Worm (Caenorhabditis elegans) whole organism, L3 larva: ENCODE data around the gene sra-10.

Source experiments
- aly-2 ChIP-seq: fragments of 150-350 bp; optimal IDR thresholded peaks from 2 replicates; lab custom pipeline; 2014; ENCODE audit warnings: missing biosample characterization, missing genetic modification characterization
- ama-1 ChIP-seq: fragments of 150-350 bp; optimal IDR thresholded peaks from 2 replicates; lab custom pipeline; 2018
- ceh-28 ChIP-seq: fragments of 150-350 bp; optimal IDR thresholded peaks from 2 replicates; lab custom pipeline; 2014; ENCODE audit warnings: missing biosample characterization, missing genetic modification reagents, missing genetic modification characterization
- ceh-82 ChIP-seq: fragments of 150-350 bp; optimal IDR thresholded peaks from 2 replicates; lab custom pipeline; 2014; ENCODE audit warnings: missing biosample characterization, missing genetic modification characterization
- ceh-9 ChIP-seq: sonication (generic microtip); optimal IDR thresholded peaks from 2 replicates; lab custom pipeline; 2018; ENCODE audit warnings: missing biosample characterization, missing genetic modification characterization
- nhr-11 ChIP-seq: fragments of 150-350 bp; optimal IDR thresholded peaks from 2 replicates; lab custom pipeline; 2014; ENCODE audit warnings: missing biosample characterization, missing genetic modification characterization
- nhr-76 ChIP-seq: fragments of 150-350 bp; sonication (generic microtip); optimal IDR thresholded peaks from 5 replicates; lab custom pipeline; 2014; ENCODE audit warnings: missing biosample characterization, missing genetic modification characterization
- tbx-2 ChIP-seq: sonication (generic microtip); optimal IDR thresholded peaks from 2 replicates; lab custom pipeline; 2016; ENCODE audit warnings: mild to moderate bottlenecking, missing genetic modification characterization, missing compliant biosample characterization
- unc-39 ChIP-seq: sonication (generic microtip); optimal IDR thresholded peaks from 4 replicates; lab custom pipeline; 2017; ENCODE audit warnings: missing biosample characterization, missing genetic modification characterization
- unc-62 ChIP-seq: fragments of 150-350 bp; sonication (generic microtip); optimal IDR thresholded peaks from 4 replicates; lab custom pipeline; 2014; ENCODE audit warnings: missing biosample characterization, missing genetic modification reagents, missing genetic modification characterization

DNA sequence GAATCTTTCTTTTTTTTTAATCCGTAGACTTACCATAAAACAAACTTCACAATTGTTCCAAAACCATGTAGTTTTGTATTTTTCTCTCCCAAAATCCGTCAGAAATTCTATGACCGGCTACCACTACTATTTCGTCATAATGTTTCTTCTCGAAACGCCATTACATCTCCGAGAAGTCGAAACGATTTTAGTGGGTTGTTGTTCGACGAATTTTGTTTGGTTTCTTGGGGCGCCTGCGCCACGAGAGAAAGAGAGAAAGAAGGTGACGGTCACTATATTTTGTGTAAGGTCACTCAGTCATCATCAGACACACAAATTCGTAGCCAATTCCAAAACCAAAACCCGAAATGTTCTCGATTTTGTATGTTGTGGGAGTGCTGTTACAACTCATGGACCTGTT, 7.8 kb downstream of the sra-10 start:
- no peak for TF ChIP-seq nhr-11 (tag; lab: Kevin White, UChicago)
- no peak for TF ChIP-seq ama-1
- no peak for TF ChIP-seq ceh-28 (tag; lab: Kevin White, UChicago)
- no peak for TF ChIP-seq unc-62 (GFP tag; lab: Kevin White, UChicago)
- no peak for TF ChIP-seq unc-39 (tag; lab: Kevin White, UChicago)
- no peak for TF ChIP-seq aly-2 (tag; lab: Kevin White, UChicago)
- no peak for TF ChIP-seq ceh-82
- TF ChIP-seq ceh-9 (tag; lab: Kevin White, UChicago), result no peak
- no peak for TF ChIP-seq tbx-2 (tag; lab: Kevin White, UChicago)
- TF ChIP-seq nhr-76 (tag; lab: Kevin White, UChicago), result no peak
